Worm (Caenorhabditis elegans) whole organism, L1 larva: Measurements from ENCODE around the gene K05F1.6.

Experiments
- F16B12.6 ChIP-seq: fragments of 150-350 bp; optimal IDR thresholded peaks from 2 replicates; lab custom pipeline; 2014; ENCODE audit warnings: missing biosample characterization, missing genetic modification characterization
- aly-2 ChIP-seq: fragments of 150-350 bp; optimal IDR thresholded peaks from 2 replicates; lab custom pipeline; 2014; ENCODE audit warnings: missing biosample characterization, missing genetic modification characterization
- ces-1 ChIP-seq: fragments of 150-350 bp; optimal IDR thresholded peaks from 2 replicates; lab custom pipeline; 2014; ENCODE audit warnings: missing biosample characterization, missing genetic modification reagents, missing genetic modification characterization
- elt-3 ChIP-seq, 6 experiments: fragments of 150-350 bp in 1 of 6; sonication (generic microtip); optimal IDR thresholded peaks; 2 replicates each; lab custom pipeline; 2017 to 2018; ENCODE audit warnings: missing biosample characterization in 6 of 6, missing genetic modification characterization in 6 of 6, inconsistent platforms in 1 of 6
- isw-1 ChIP-seq: fragments of 200-800 bp; sonication (Bioruptor generic); IDR thresholded peaks from 2 replicates; pipeline ENCODE4 v1.3.6; 2022; ENCODE audit warnings: missing genetic modification characterization, missing compliant biosample characterization
- lin-13 ChIP-seq: fragments of 150-350 bp; optimal IDR thresholded peaks from 2 replicates; lab custom pipeline; 2014; ENCODE audit warnings: missing biosample characterization, missing genetic modification reagents, missing genetic modification characterization
- nhr-28 ChIP-seq: fragments of 150-350 bp; optimal IDR thresholded peaks from 2 replicates; lab custom pipeline; 2014; ENCODE audit warnings: missing biosample characterization, missing genetic modification characterization
- nhr-76 ChIP-seq: sonication (generic microtip); optimal IDR thresholded peaks from 2 replicates; lab custom pipeline; 2017; ENCODE audit warnings: missing biosample characterization, missing genetic modification characterization
- nhr-85 ChIP-seq: sonication (generic microtip); peaks from one replicate; lab custom pipeline; 2016; ENCODE audit warnings: missing genetic modification characterization, inconsistent platforms, missing compliant biosample characterization
- unc-86 ChIP-seq: sonication (generic microtip); optimal IDR thresholded peaks from 2 replicates; lab custom pipeline; 2016; ENCODE audit warnings: missing genetic modification characterization, missing compliant biosample characterization
- ztf-11 ChIP-seq, 2 experiments: sonication (generic microtip); optimal IDR thresholded peaks; 2 replicates each; lab custom pipeline; 2016 to 2017; ENCODE audit warnings: missing genetic modification characterization in 2 of 2, missing biosample characterization in 1 of 2, missing compliant biosample characterization in 1 of 2

- TF ChIP-seq nhr-28 (tag; lab: Kevin White, UChicago) (no peak), isw-1 (GFP tag; lab: Robert Waterston, UW) (0 out of 2 replicates have a peak, but pooled peaks have one; percentile 3), ztf-11 (tag; optimal IDR thresholded peaks at IDR 0.05; lab: Kevin White, UChicago) (no peak), F16B12.6 (tag; lab: Kevin White, UChicago) (peak; percentile 42), lin-13 (GFP tag; lab: Kevin White, UChicago) (peak; percentile 28), ces-1 (GFP tag; lab: Kevin White, UChicago) (no peak), nhr-85 (tag; lab: Kevin White, UChicago) (peak; percentile 57), unc-86 (no peak), aly-2 (tag; lab: Kevin White, UChicago) (no peak), nhr-76 (tag; lab: Kevin White, UChicago) (no peak), elt-3 (tag; optimal IDR thresholded peaks at IDR 0.05; lab: Kevin White, UChicago) (peak in 1 of 6 experiments; percentile 13)
Measured at ce11 chrII:5772547-5773142, 9.7 kb upstream of the K05F1.6 start.
